Fruit fly (Drosophila melanogaster) whole organism, embryonic: ENCODE data around the gene CG7294.
A peak's percentile ranks its signal among the peaks of the same experiment; 100 is the strongest.

ENCODE experiments used
- Asciz ChIP-seq: fragments of 200-800 bp; sonication (Bioruptor generic); optimal IDR thresholded peaks from 2 replicates; lab custom pipeline; 2017; ENCODE audit warnings: missing biosample characterization, mild to moderate bottlenecking, missing genetic modification characterization, missing genetic modification reagents
- Atf-2 ChIP-seq: fragments of 200-800 bp; sonication (Bioruptor generic); optimal IDR thresholded peaks from 2 replicates; lab custom pipeline; 2016; ENCODE audit warnings: missing biosample characterization, missing genetic modification characterization
- Blimp-1 ChIP-seq: fragments of 200-800 bp; sonication (Bioruptor generic); optimal IDR thresholded peaks from 3 replicates; lab custom pipeline; 2018; ENCODE audit warnings: missing biosample characterization, missing genetic modification characterization, mild to moderate bottlenecking, moderate library complexity, missing genetic modification reagents
- BtbVII ChIP-seq: fragments of 200-800 bp; sonication (Bioruptor generic); optimal IDR thresholded peaks from 3 replicates; lab custom pipeline; 2017; ENCODE audit warnings: missing biosample characterization, mild to moderate bottlenecking, missing genetic modification characterization
- C15 ChIP-seq: fragments of 200-800 bp; sonication (Bioruptor generic); IDR thresholded peaks from 3 replicates; pipeline ENCODE4 v1.3.6; 2022; ENCODE audit warnings: missing biosample characterization, missing genetic modification characterization
- CG10267 ChIP-seq: fragments of 200-800 bp; sonication (Bioruptor generic); optimal IDR thresholded peaks from 2 replicates; lab custom pipeline; 2018; ENCODE audit warnings: missing biosample characterization, mild to moderate bottlenecking, missing genetic modification characterization, moderate library complexity
- CG10543 ChIP-seq: fragments of 200-800 bp; sonication (Bioruptor generic); optimal IDR thresholded peaks from 3 replicates; lab custom pipeline; 2017; ENCODE audit warnings: missing biosample characterization, mild to moderate bottlenecking, missing genetic modification characterization, moderate library complexity
- CG11560 ChIP-seq: fragments of 200-800 bp; sonication (Bioruptor generic); IDR thresholded peaks from 3 replicates; pipeline ENCODE4 v1.3.6; 2022; ENCODE audit warnings: missing biosample characterization, missing genetic modification characterization
- CG12744 ChIP-seq: fragments of 200-800 bp; sonication (Bioruptor generic); optimal IDR thresholded peaks from 2 replicates; lab custom pipeline; 2016; ENCODE audit warnings: missing biosample characterization, missing genetic modification characterization
- CG13123 ChIP-seq: fragments of 200-800 bp; sonication (Bioruptor generic); optimal IDR thresholded peaks from 2 replicates; lab custom pipeline; 2016; ENCODE audit warnings: missing biosample characterization, missing genetic modification characterization
- CG13296 ChIP-seq: fragments of 200-800 bp; sonication (Bioruptor generic); optimal IDR thresholded peaks from 3 replicates; lab custom pipeline; 2018; ENCODE audit warnings: missing biosample characterization, mild to moderate bottlenecking, missing genetic modification characterization
- CG1529 ChIP-seq: fragments of 200-800 bp; sonication (Bioruptor generic); optimal IDR thresholded peaks from 3 replicates; lab custom pipeline; 2018; ENCODE audit warnings: missing biosample characterization, missing genetic modification characterization
- CG15514 ChIP-seq: fragments of 200-800 bp; sonication (Bioruptor generic); optimal IDR thresholded peaks from 3 replicates; lab custom pipeline; 2017; ENCODE audit warnings: missing biosample characterization, missing genetic modification characterization, mild to moderate bottlenecking, moderate library complexity, missing genetic modification reagents
- CG16813 ChIP-seq: fragments of 200-800 bp; sonication (Bioruptor generic); IDR thresholded peaks from 3 replicates; pipeline ENCODE4 v1.3.6; 2022; ENCODE audit warnings: missing biosample characterization, missing genetic modification characterization; ENCODE audit not compliant: partially characterized antibody
- CG17359 ChIP-seq: fragments of 200-800 bp; sonication (Bioruptor generic); optimal IDR thresholded peaks from 3 replicates; lab custom pipeline; 2018; ENCODE audit warnings: missing biosample characterization, mild to moderate bottlenecking, missing genetic modification characterization, moderate library complexity
- CG2678 ChIP-seq: fragments of 200-800 bp; sonication (Bioruptor generic); optimal IDR thresholded peaks from 3 replicates; lab custom pipeline; 2019; ENCODE audit warnings: missing biosample characterization, mild to moderate bottlenecking, missing genetic modification characterization, moderate library complexity
- CG31224 ChIP-seq: fragments of 200-800 bp; sonication (Bioruptor generic); IDR thresholded peaks from 2 replicates; pipeline ENCODE4 v1.3.6; 2022; ENCODE audit warnings: missing biosample characterization, missing genetic modification characterization
- CG31365 ChIP-seq: fragments of 200-800 bp; sonication (Bioruptor generic); optimal IDR thresholded peaks from 2 replicates; lab custom pipeline; 2018; ENCODE audit warnings: missing biosample characterization, mild to moderate bottlenecking, missing genetic modification characterization
- CG33213 ChIP-seq: fragments of 200-800 bp; sonication (Bioruptor generic); optimal IDR thresholded peaks from 3 replicates; lab custom pipeline; 2016; ENCODE audit warnings: missing biosample characterization, missing genetic modification characterization
- CG34224 ChIP-seq: fragments of 200-800 bp; sonication (Bioruptor generic); IDR thresholded peaks from 3 replicates; pipeline ENCODE4 v1.3.6; 2022; ENCODE audit warnings: missing biosample characterization, missing genetic modification characterization; ENCODE audit not compliant: partially characterized antibody
- CG34422 ChIP-seq: fragments of 200-800 bp; sonication (Bioruptor generic); IDR thresholded peaks from 3 replicates; pipeline ENCODE4 v1.3.6; 2022; ENCODE audit warnings: missing biosample characterization, missing genetic modification characterization
- CG3726 ChIP-seq: fragments of 200-800 bp; sonication (Bioruptor generic); IDR thresholded peaks from 3 replicates; pipeline ENCODE4, ENCODE4 v1.3.6; 2022; ENCODE audit warnings: missing biosample characterization, missing genetic modification characterization
- CG3847 ChIP-seq: fragments of 200-800 bp; sonication (Bioruptor generic); IDR thresholded peaks from 2 replicates; pipeline ENCODE4 v1.3.6; 2022; ENCODE audit warnings: missing biosample characterization, missing genetic modification characterization
- CG4282 ChIP-seq: fragments of 200-800 bp; sonication (Bioruptor generic); optimal IDR thresholded peaks from 2 replicates; lab custom pipeline; 2016; ENCODE audit warnings: missing biosample characterization, missing genetic modification characterization
- CG4617 ChIP-seq: fragments of 200-800 bp; sonication (Bioruptor generic); optimal IDR thresholded peaks from 3 replicates; lab custom pipeline; 2016; ENCODE audit warnings: missing biosample characterization, missing genetic modification characterization, borderline replicate concordance
- D19A ChIP-seq: fragments of 200-800 bp; optimal IDR thresholded peaks from 3 replicates; lab custom pipeline; 2019; ENCODE audit warnings: missing biosample characterization, mild to moderate bottlenecking, missing genetic modification characterization, moderate library complexity
- ERR ChIP-seq: fragments of 200-800 bp; sonication (Bioruptor generic); optimal IDR thresholded peaks from 2 replicates; lab custom pipeline; 2016; ENCODE audit warnings: missing biosample characterization, missing genetic modification characterization
- Fer3 ChIP-seq: fragments of 200-800 bp; sonication (Bioruptor generic); optimal IDR thresholded peaks from 2 replicates; lab custom pipeline; 2018; ENCODE audit warnings: missing biosample characterization, mild to moderate bottlenecking, missing genetic modification characterization, moderate library complexity
- NC2β ChIP-seq: fragments of 200-800 bp; sonication (Bioruptor generic); optimal IDR thresholded peaks from 2 replicates; lab custom pipeline; 2016; ENCODE audit warnings: missing biosample characterization, missing genetic modification characterization
- PHDP ChIP-seq: fragments of 200-800 bp; sonication (Bioruptor generic); optimal IDR thresholded peaks from 3 replicates; lab custom pipeline; 2018; ENCODE audit warnings: missing biosample characterization, mild to moderate bottlenecking, missing genetic modification characterization, moderate library complexity
- Ravus ChIP-seq: fragments of 200-800 bp; sonication (Bioruptor generic); IDR thresholded peaks from 2 replicates; pipeline ENCODE4 v1.3.6; 2022; ENCODE audit warnings: missing biosample characterization, missing genetic modification characterization
- al ChIP-seq: fragments of 200-800 bp; sonication (Bioruptor generic); IDR thresholded peaks from 2 replicates; pipeline ENCODE4 v1.3.6; 2022; ENCODE audit warnings: missing biosample characterization, missing genetic modification characterization
- chn ChIP-seq: fragments of 200-800 bp; sonication (Bioruptor generic); optimal IDR thresholded peaks from 2 replicates; lab custom pipeline; 2016; ENCODE audit warnings: missing biosample characterization, missing genetic modification characterization
- danr ChIP-seq: fragments of 200-800 bp; sonication (Bioruptor generic); IDR thresholded peaks from 2 replicates; pipeline ENCODE4 v1.3.6; 2022; ENCODE audit warnings: missing biosample characterization, missing genetic modification characterization
- disco-r ChIP-seq: fragments of 200-800 bp; sonication (Bioruptor generic); optimal IDR thresholded peaks from 2 replicates; lab custom pipeline; 2016; ENCODE audit warnings: missing biosample characterization, missing genetic modification characterization
- ems ChIP-seq: fragments of 200-800 bp; sonication (Bioruptor generic); optimal IDR thresholded peaks from 3 replicates; lab custom pipeline; 2016; ENCODE audit warnings: missing biosample characterization, missing genetic modification characterization
- gsb-n ChIP-seq: fragments of 200-800 bp; sonication (Bioruptor generic); optimal IDR thresholded peaks from 3 replicates; lab custom pipeline; 2018; ENCODE audit warnings: missing biosample characterization, mild to moderate bottlenecking, missing genetic modification characterization
- hbn ChIP-seq: fragments of 200-800 bp; sonication (Bioruptor generic); IDR thresholded peaks from 2 replicates; pipeline ENCODE4 v1.3.6; 2022; ENCODE audit warnings: missing biosample characterization, missing genetic modification characterization; ENCODE audit not compliant: partially characterized antibody
- jumu ChIP-seq: fragments of 200-800 bp; sonication (Bioruptor generic); optimal IDR thresholded peaks from 3 replicates; lab custom pipeline; 2016; ENCODE audit warnings: missing biosample characterization, missing genetic modification characterization
- lmd ChIP-seq: fragments of 200-800 bp; sonication (Bioruptor generic); IDR thresholded peaks from 2 replicates; pipeline ENCODE4 v1.3.6; 2022; ENCODE audit warnings: missing biosample characterization, missing genetic modification characterization
- nmo ChIP-seq: fragments of 200-800 bp; sonication (Bioruptor generic); optimal IDR thresholded peaks from 2 replicates; lab custom pipeline; 2018; ENCODE audit warnings: missing biosample characterization, mild to moderate bottlenecking, missing genetic modification characterization, moderate library complexity
- pan ChIP-seq, 4 experiments: fragments of >200 bp in 3 of 4; fragments of 200-800 bp in 1 of 4; sonication (Bioruptor generic) in 1 of 4; optimal IDR thresholded peaks in 3 of 4; IDR thresholded peaks in 1 of 4; 2 replicates each; pipeline versions ENCODE4 v1.3.6 to Lab custom; 2017 to 2022; ENCODE audit warnings: missing biosample characterization in 2 of 4, missing genetic modification characterization in 2 of 4, mixed read lengths in 1 of 4
- pum ChIP-seq: fragments of 200-800 bp; sonication (Bioruptor generic); optimal IDR thresholded peaks from 2 replicates; lab custom pipeline; 2016; ENCODE audit warnings: missing biosample characterization, missing genetic modification characterization
- rib ChIP-seq: fragments of 200-800 bp; sonication (Bioruptor generic); IDR thresholded peaks from 2 replicates; pipeline ENCODE4 v1.3.6; 2022; ENCODE audit warnings: missing biosample characterization, missing genetic modification characterization
- seq ChIP-seq: fragments of 200-800 bp; sonication (Bioruptor generic); IDR thresholded peaks from 2 replicates; pipeline ENCODE4 v1.3.6; 2022; ENCODE audit warnings: missing biosample characterization, missing genetic modification characterization
- shn ChIP-seq: fragments of 200-800 bp; sonication (Bioruptor generic); optimal IDR thresholded peaks from 3 replicates; lab custom pipeline; 2016; ENCODE audit warnings: missing biosample characterization, missing genetic modification characterization
- tap ChIP-seq: fragments of 200-800 bp; optimal IDR thresholded peaks from 3 replicates; lab custom pipeline; 2019; ENCODE audit warnings: missing biosample characterization, mild to moderate bottlenecking, missing genetic modification characterization, moderate library complexity
- wek ChIP-seq: fragments of 200-800 bp; sonication (Bioruptor generic); optimal IDR thresholded peaks from 3 replicates; lab custom pipeline; 2018; ENCODE audit warnings: missing biosample characterization, mild to moderate bottlenecking, missing genetic modification characterization, moderate library complexity

CG7294 gene

DNA sequence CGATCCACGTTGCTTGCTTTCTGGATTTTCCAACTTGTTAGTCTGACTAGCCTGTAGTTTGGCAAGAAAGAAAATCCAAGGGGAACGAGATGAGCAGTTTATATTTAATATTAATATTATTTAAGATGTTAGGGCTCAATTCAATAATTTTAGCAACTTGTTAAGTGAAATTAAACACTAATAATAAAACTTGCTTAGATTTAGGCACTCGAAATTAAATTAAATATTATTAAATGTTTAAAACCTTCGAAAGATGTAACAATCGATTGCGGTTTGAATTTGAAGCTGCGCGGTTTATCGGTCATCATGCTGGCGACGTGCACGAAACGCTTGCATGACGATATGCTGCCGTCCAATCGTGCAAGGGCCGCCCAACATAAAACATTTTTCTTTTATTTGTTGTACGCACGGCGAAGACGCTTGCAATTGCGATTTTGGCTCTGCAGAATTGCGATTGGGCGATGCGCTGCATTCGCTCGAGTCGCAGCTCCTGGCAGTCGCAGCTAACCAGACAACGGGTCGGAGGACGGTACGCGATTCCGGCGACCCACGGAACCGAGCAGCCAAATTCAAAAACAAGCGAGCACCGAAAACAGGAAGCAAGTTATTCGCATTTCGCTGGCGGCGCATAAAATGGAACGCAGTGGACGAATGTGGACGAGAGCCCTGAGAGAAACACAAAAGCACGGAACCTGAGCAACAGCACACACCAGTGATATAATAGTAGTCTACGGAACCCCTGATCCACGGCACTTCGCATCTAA is 48.1 kb upstream of the CG7294 start, which contains the start of the genes Vha16-5 and CG12299 (continued):
- TF ChIP-seq lmd (GFP tag; lab: Robert Waterston, UW): peak; percentile 92
- peak; percentile 69 for TF ChIP-seq CG12744
- TF ChIP-seq CG17359 (tag; lab: Kevin White, UChicago): peak; percentile 79
- peak; percentile 63 for TF ChIP-seq hbn (GFP tag; lab: Robert Waterston, UW)
- peak; percentile 72 for TF ChIP-seq al
- peak; percentile 40; the same call in 1 of the 3 replicates for TF ChIP-seq CG11560 (tag; lab: Robert Waterston, UW)
- no peak for TF ChIP-seq wek (GFP tag; lab: Kevin White, UChicago)
- no peak for TF ChIP-seq CG1529 (GFP tag; lab: Kevin White, UChicago)
- TF ChIP-seq PHDP (tag; lab: Kevin White, UChicago): peak; percentile 83
- TF ChIP-seq CG16813: peak; percentile 83
- TF ChIP-seq disco-r (GFP tag; lab: Kevin White, UChicago): peak; percentile 82
- peak; percentile 78 for TF ChIP-seq CG4617 (GFP tag; lab: Kevin White, UChicago)
- peak; percentile 57 for TF ChIP-seq CG10267 (tag; lab: Kevin White, UChicago)
- TF ChIP-seq CG13296: peak; percentile 49
- peak; percentile 78 for TF ChIP-seq pum
- peak; percentile 94 for TF ChIP-seq CG34422 (GFP tag; lab: Robert Waterston, UW)
- TF ChIP-seq CG3847 (GFP tag; lab: Robert Waterston, UW): peak; percentile 90
- no peak for TF ChIP-seq D19A (tag; lab: Kevin White, UChicago)
- TF ChIP-seq CG2678 (tag; lab: Kevin White, UChicago): no peak
- TF ChIP-seq CG31224 (GFP tag; lab: Robert Waterston, UW): peak; percentile 64
- no peak for TF ChIP-seq BtbVII (GFP tag; lab: Kevin White, UChicago)
- peak; percentile 76 for TF ChIP-seq CG13123 (GFP tag; lab: Kevin White, UChicago)
- no peak for TF ChIP-seq gsb-n (tag; lab: Kevin White, UChicago)
- TF ChIP-seq danr (GFP tag; lab: Robert Waterston, UW): 0 out of 2 replicates have a peak, but pooled peaks have one; percentile 9
- TF ChIP-seq ems: peak; percentile 87
- peak; percentile 71 for TF ChIP-seq Atf-2 (GFP tag; lab: Kevin White, UChicago)
- peak; percentile 84 for TF ChIP-seq Blimp-1 (GFP tag; lab: Kevin White, UChicago)
- TF ChIP-seq CG31365: no peak
- TF ChIP-seq tap (tag; lab: Kevin White, UChicago): no peak
- peak; percentile 43 for TF ChIP-seq CG10543 (GFP tag; lab: Kevin White, UChicago)
- peak; percentile 83 for TF ChIP-seq CG15514 (GFP tag; lab: Kevin White, UChicago)
- no peak for TF ChIP-seq Asciz (GFP tag; lab: Kevin White, UChicago)
- peak; percentile 85 for TF ChIP-seq NC2β
- TF ChIP-seq ERR (GFP tag; lab: Kevin White, UChicago): no peak
- peak; percentile 34; the same call in 1 of the 2 replicates for TF ChIP-seq seq
- peak; percentile 63; the same call in 2 of the 3 replicates for TF ChIP-seq CG3726
- peak; percentile 57; the same call in 1 of the 2 replicates for TF ChIP-seq rib (GFP tag; lab: Robert Waterston, UW)
- TF ChIP-seq Fer3 (tag; lab: Kevin White, UChicago): peak; percentile 60
- TF ChIP-seq chn (GFP tag; lab: Kevin White, UChicago): peak; percentile 93
- TF ChIP-seq jumu (GFP tag; lab: Kevin White, UChicago): peak; percentile 70
- no peak for TF ChIP-seq pan (optimal IDR thresholded peaks at IDR 0.05; lab: Kevin White, UChicago)
- TF ChIP-seq pan (GFP tag; optimal IDR thresholded peaks at IDR 0.05 in 1 of 2, IDR thresholded peaks at IDR 0.05 in 1 of 2): peak in 1 of 2 experiments; percentile 88
- 0 out of 3 replicates have a peak, but pooled peaks have one; percentile 29 for TF ChIP-seq C15
- peak; percentile 93 for TF ChIP-seq CG4282 (GFP tag; lab: Kevin White, UChicago)
- TF ChIP-seq shn: peak; percentile 90
- TF ChIP-seq nmo (GFP tag; lab: Kevin White, UChicago): peak; percentile 75
- peak; percentile 35 for TF ChIP-seq Ravus
- TF ChIP-seq CG34224 (GFP tag; lab: Robert Waterston, UW): peak; percentile 80
- peak; percentile 92 for TF ChIP-seq CG33213 (GFP tag; lab: Kevin White, UChicago)
